Worm (Caenorhabditis elegans): ENCODE results near the gene tyr-2.

The tyr-2 gene

ce11 chrIII:13717505-13717904 is 26.5 kb upstream of the tyr-2 start (continued):
- TF ChIP-seq unc-62 (GFP tag; optimal IDR thresholded peaks at IDR 0.05 in 1 of 2) (peak in 1 of 2 experiments; percentile 94), unc-62 (tag; optimal IDR thresholded peaks at IDR 0.05) (no peak), madf-5 (GFP tag; IDR thresholded peaks at IDR 0.05) (no peak), lsy-2 (tag; optimal IDR thresholded peaks at IDR 0.05) (peak in 1 of 2 experiments; percentile 72), hlh-11 (tag; optimal IDR thresholded peaks at IDR 0.05) (peak; percentile 68), egl-27 (tag; optimal IDR thresholded peaks at IDR 0.05) (no peak), lin-15B (tag; optimal IDR thresholded peaks at IDR 0.05) (no peak), lin-38 (GFP tag; IDR thresholded peaks at IDR 0.05) (no peak), tag-97 (GFP tag; IDR thresholded peaks at IDR 0.05) (no peak), egl-43 (GFP tag; IDR thresholded peaks at IDR 0.05) (peak; percentile 77), nhr-237 (tag; optimal IDR thresholded peaks at IDR 0.05) (no peak), dmd-9 (GFP tag; IDR thresholded peaks at IDR 0.05) (no peak), ceh-20 (GFP tag; IDR thresholded peaks at IDR 0.05) (no peak), ceh-82 (tag; optimal IDR thresholded peaks at IDR 0.05) (no peak), R02D3.7 (tag; optimal IDR thresholded peaks at IDR 0.05) (no peak), D1046.2 (GFP tag; IDR thresholded peaks at IDR 0.05) (no peak), aha-1 (tag) (peak; percentile 80), aly-2 (tag; optimal IDR thresholded peaks at IDR 0.05) (no peak), lin-1 (GFP tag; IDR thresholded peaks at IDR 0.05) (0 out of 2 replicates have a peak, but pooled peaks have one; percentile 37), nhr-11 (tag; optimal IDR thresholded peaks at IDR 0.05) (peak; percentile 7), fos-1 (tag; optimal IDR thresholded peaks at IDR 0.05) (no peak), nhr-41 (GFP tag; IDR thresholded peaks at IDR 0.05) (no peak), Y75B8A.6 (GFP tag; IDR thresholded peaks at IDR 0.05) (no peak), duxl-1 (tag; optimal IDR thresholded peaks at IDR 0.05; ENCODE audit: poor library complexity) (no peak), mxl-2 (GFP tag; conservative IDR thresholded peaks at IDR 0.05) (no peak), php-3 (GFP tag; IDR thresholded peaks at IDR 0.05) (no peak), zag-1 (tag; optimal IDR thresholded peaks at IDR 0.05) (no peak), ZK337.2 (GFP tag; IDR thresholded peaks at IDR 0.05) (no peak), arid-1 (GFP tag; conservative IDR thresholded peaks at IDR 0.05) (peak; percentile 63), attf-4 (tag; optimal IDR thresholded peaks at IDR 0.05) (no peak), zfp-2 (tag; optimal IDR thresholded peaks at IDR 0.05) (no peak), zfp-3 (GFP tag; conservative IDR thresholded peaks at IDR 0.05) (no peak), ama-1 (optimal IDR thresholded peaks at IDR 0.05) (no peak), set-16 (GFP tag; IDR thresholded peaks at IDR 0.05) (0 out of 2 replicates have a peak, but pooled peaks have one; percentile 18), F49E8.2 (tag; optimal IDR thresholded peaks at IDR 0.05; ENCODE audit: borderline replicate concordance) (no peak), dmd-8 (GFP tag; IDR thresholded peaks at IDR 0.05) (no peak), nhr-10 (tag; optimal IDR thresholded peaks at IDR 0.05) (no peak), hlh-30 (tag; optimal IDR thresholded peaks at IDR 0.05; ENCODE audit: insufficient read depth) (peak; percentile 74), mxl-3 (GFP tag; optimal IDR thresholded peaks at IDR 0.05) (peak; percentile 52), zip-2 (tag; optimal IDR thresholded peaks at IDR 0.05) (no peak), T20F7.1 (GFP tag; optimal IDR thresholded peaks at IDR 0.05) (no peak), rbr-2 (tag; optimal IDR thresholded peaks at IDR 0.05) (peak; percentile 28), ztf-7 (tag; optimal IDR thresholded peaks at IDR 0.05) (no peak), hif-1 (tag; optimal IDR thresholded peaks at IDR 0.05) (peak in 1 of 2 experiments; percentile 38), mep-1 (tag; optimal IDR thresholded peaks at IDR 0.05) (peak; percentile 49), hmg-1.1 (GFP tag; IDR thresholded peaks at IDR 0.05) (peak; percentile 82), lir-3 (tag; optimal IDR thresholded peaks at IDR 0.05) (no peak), sdz-12 (GFP tag; optimal IDR thresholded peaks at IDR 0.05) (no peak), nhr-28 (tag; optimal IDR thresholded peaks at IDR 0.05) (peak; percentile 58), zip-11 (GFP tag; IDR thresholded peaks at IDR 0.05) (no peak), nhr-77 (tag; optimal IDR thresholded peaks at IDR 0.05) (no peak), F37D6.2 (tag; optimal IDR thresholded peaks at IDR 0.05) (no peak), mes-2 (tag; optimal IDR thresholded peaks at IDR 0.05; ENCODE audit: poor library complexity, severe bottlenecking) (peak; percentile 55)

All from whole organism, L4 larva.